Worm (Caenorhabditis elegans): ENCODE measurements around the gene clec-230.

clec-230 gene

DNA sequence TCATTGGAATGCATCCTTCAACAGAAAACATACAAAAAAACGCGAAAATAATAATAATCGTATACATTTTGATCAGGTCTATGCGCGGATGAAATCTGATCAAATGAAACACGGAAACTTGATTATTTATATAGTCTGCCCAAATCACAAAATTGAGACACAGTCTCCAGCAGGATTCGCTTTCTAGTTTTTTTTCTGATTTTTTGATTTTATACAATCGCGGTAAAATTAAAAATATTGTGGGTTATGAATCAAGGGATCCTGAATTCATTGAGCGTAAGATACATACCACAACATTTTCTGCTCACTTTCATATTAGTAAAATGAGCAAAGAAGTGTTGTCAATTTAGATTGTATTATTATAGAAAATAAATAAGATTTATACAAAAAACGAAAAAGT lies at the start of gene clec-230:
TSS of gene clec-230 (minus strand) at position 101 of the 400 bp plus-strand sequence.
- TF ChIP-seq lin-32 (GFP tag; optimal IDR thresholded peaks at IDR 0.05) (no peak), hlh-1 (tag; optimal IDR thresholded peaks at IDR 0.05) (no peak), zip-8 (tag; optimal IDR thresholded peaks at IDR 0.05) (no peak), ceh-83 (GFP tag; optimal IDR thresholded peaks at IDR 0.05) (no peak), elt-1 (tag; optimal IDR thresholded peaks at IDR 0.05; ENCODE audit: borderline replicate concordance, insufficient read depth) (no peak), sem-2 (GFP tag; optimal IDR thresholded peaks at IDR 0.05) (no peak), nhr-28 (tag; optimal IDR thresholded peaks at IDR 0.05) (no peak), ham-2 (GFP tag; optimal IDR thresholded peaks at IDR 0.05) (no peak), mab-5 (tag; optimal IDR thresholded peaks at IDR 0.05) (no peak), bed-3 (GFP tag; optimal IDR thresholded peaks at IDR 0.05) (no peak), flh-1 (GFP tag; optimal IDR thresholded peaks at IDR 0.05) (no peak), unc-120 (tag; optimal IDR thresholded peaks at IDR 0.05; ENCODE audit: poor library complexity, severe bottlenecking) (no peak), mep-1 (tag; optimal IDR thresholded peaks at IDR 0.05) (no peak), sptf-1 (tag; optimal IDR thresholded peaks at IDR 0.05) (no peak), unc-62 (GFP tag; optimal IDR thresholded peaks at IDR 0.05) (no peak), blmp-1 (tag; optimal IDR thresholded peaks at IDR 0.05) (no peak)

DNA sequence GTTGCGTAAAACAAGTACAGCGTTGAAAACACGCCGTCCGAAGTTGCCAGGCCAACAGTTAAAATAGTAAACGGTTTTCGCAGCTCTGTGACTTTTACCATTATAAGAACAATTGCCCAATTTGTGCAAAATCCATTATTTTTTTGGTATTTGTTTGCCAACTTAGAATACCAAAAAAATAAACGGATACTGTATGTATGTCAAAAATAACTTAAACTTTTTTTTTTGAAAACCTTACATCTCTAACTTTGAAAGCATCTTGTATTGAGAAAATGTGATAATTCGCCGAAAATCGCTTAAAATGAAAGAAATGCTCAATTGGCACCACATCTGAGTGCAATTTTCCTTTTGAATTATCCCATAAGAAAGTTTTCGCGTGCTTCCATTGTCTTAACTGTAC lies 49.8 kb upstream of the clec-230 start, which contains the start of gene fbxa-199:
TSS of gene fbxa-199 (minus strand) at position 101 of the 400 bp plus-strand sequence.
- TF ChIP-seq nhr-28 (tag; optimal IDR thresholded peaks at IDR 0.05) (no peak), unc-120 (tag; optimal IDR thresholded peaks at IDR 0.05; ENCODE audit: poor library complexity, severe bottlenecking) (no peak), ces-1 (GFP tag; optimal IDR thresholded peaks at IDR 0.05) (no peak), lin-32 (GFP tag; optimal IDR thresholded peaks at IDR 0.05) (no peak)

DNA sequence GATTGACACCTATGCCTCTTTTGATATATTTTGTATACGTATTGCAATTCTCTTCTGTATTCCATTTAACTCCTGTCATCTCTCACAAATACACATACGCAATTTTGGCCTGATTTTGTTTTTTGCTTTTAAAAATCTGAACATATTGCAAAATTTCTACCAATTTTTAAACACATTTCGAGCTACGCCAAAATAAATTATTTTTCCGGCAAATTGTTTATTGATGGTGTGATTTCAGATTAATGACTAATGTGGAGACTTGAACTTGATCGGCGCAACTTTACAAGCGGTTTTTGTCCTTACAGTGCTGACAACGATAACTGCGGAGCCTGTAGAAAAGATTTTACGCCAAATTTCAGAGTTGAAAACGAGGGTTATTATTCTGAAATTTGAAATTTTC lies 48.2 kb upstream of the clec-230 start:
- TF ChIP-seq nhr-2 (tag; optimal IDR thresholded peaks at IDR 0.05): no peak
- no peak for TF ChIP-seq ham-2 (GFP tag; optimal IDR thresholded peaks at IDR 0.05)
- no peak for TF ChIP-seq lin-32 (GFP tag; optimal IDR thresholded peaks at IDR 0.05)
- no peak for TF ChIP-seq nhr-28 (tag; optimal IDR thresholded peaks at IDR 0.05)
- TF ChIP-seq blmp-1 (tag; optimal IDR thresholded peaks at IDR 0.05): no peak
- TF ChIP-seq nhr-237 (tag; optimal IDR thresholded peaks at IDR 0.05): no peak

DNA sequence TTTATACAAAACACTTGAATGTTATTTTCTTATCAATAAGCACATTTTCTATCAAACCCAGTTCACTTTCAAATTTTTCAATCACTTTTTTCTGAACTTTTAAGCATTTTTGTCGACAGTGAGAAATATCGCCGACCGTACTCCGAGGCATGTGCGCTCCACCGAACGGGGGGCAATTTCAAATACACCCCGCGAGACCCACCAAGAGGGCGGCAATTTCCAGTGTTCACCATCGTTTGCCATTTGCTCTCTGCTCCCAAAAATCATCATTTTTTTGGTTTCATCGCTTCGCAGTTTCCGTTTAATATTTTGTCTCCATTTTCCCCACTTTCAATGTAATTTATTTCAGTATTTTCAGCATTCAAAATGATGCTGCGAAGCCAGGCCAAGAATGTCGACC lies 46.4 kb upstream of the clec-230 start, which contains the start of gene cyb-3:
TSS of gene cyb-3 (plus strand) at position 350 of the 400 bp plus-strand sequence.
- no peak for TF ChIP-seq unc-120 (tag; optimal IDR thresholded peaks at IDR 0.05; ENCODE audit: poor library complexity, severe bottlenecking)
- TF ChIP-seq elt-1 (tag; optimal IDR thresholded peaks at IDR 0.05; ENCODE audit: borderline replicate concordance, insufficient read depth): no peak
- peak; percentile 57 for TF ChIP-seq lsy-2 (tag; optimal IDR thresholded peaks at IDR 0.05)
- TF ChIP-seq flh-1 (GFP tag; optimal IDR thresholded peaks at IDR 0.05): no peak
- no peak for TF ChIP-seq bed-3 (GFP tag; optimal IDR thresholded peaks at IDR 0.05)

DNA sequence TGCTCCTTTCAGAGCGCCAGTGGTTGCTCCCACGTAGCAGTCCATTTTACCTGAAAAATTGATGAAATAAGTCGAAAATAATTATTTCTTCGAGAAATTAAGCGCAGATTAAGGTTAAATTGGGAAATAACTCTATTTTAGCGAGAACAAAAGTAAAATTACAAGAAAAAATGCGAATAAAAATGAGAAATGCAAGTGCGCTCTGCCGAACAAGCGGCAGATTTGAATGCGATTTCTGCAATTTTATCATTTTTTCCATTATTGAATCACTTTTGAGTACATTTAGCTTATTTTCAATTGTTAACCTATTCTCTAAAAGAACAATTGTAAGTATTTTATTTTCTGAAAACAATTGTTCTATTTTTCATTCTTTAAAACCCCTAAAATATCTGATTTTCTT lies 46.0 kb upstream of the clec-230 start, which contains the start of gene T06E6.1:
TSS of gene T06E6.1 (minus strand) at position 56 of the 400 bp plus-strand sequence.
- TF ChIP-seq mab-5 (tag; optimal IDR thresholded peaks at IDR 0.05): no peak
- no peak for TF ChIP-seq elt-1 (tag; optimal IDR thresholded peaks at IDR 0.05; ENCODE audit: borderline replicate concordance, insufficient read depth)
- no peak for TF ChIP-seq mls-2 (tag; optimal IDR thresholded peaks at IDR 0.05)
- TF ChIP-seq bed-3 (GFP tag; optimal IDR thresholded peaks at IDR 0.05): no peak
- no peak for TF ChIP-seq flh-1 (GFP tag; optimal IDR thresholded peaks at IDR 0.05)
- no peak for TF ChIP-seq snpc-4 (tag; optimal IDR thresholded peaks at IDR 0.05)
- TF ChIP-seq ces-1 (GFP tag; optimal IDR thresholded peaks at IDR 0.05): no peak
- no peak for TF ChIP-seq ceh-39 (tag; optimal IDR thresholded peaks at IDR 0.05)

DNA sequence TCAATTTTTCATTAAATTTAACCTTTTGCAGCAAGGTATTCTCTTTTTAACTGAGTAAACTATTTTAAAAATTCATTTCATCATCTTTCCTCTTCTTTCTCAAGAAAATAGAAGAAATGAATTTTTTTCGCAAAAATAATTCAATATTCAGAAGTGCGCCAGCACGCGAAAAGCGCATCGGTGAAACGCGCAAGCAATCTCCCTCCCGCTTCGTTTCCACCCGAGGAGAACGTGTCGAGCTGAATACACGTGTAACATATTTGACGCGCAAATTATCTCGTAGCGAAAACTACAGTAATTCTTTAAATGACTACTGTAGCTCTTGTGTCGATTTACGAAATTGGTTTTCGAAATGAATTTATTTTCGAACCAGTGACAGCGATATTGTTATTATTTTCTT lies 43.1 kb upstream of the clec-230 start:
- TF ChIP-seq drap-1 (GFP tag; optimal IDR thresholded peaks at IDR 0.05) (no peak), nhr-76 (tag; optimal IDR thresholded peaks at IDR 0.05) (no peak), unc-62 (GFP tag; optimal IDR thresholded peaks at IDR 0.05) (no peak), lsy-2 (tag; optimal IDR thresholded peaks at IDR 0.05) (no peak), zip-8 (tag; optimal IDR thresholded peaks at IDR 0.05) (no peak), elt-1 (tag; optimal IDR thresholded peaks at IDR 0.05; ENCODE audit: borderline replicate concordance, insufficient read depth) (no peak), nhr-28 (tag; optimal IDR thresholded peaks at IDR 0.05) (no peak), ztf-11 (tag; optimal IDR thresholded peaks at IDR 0.05) (no peak), mls-2 (tag; optimal IDR thresholded peaks at IDR 0.05) (no peak), cnd-1 (tag; optimal IDR thresholded peaks at IDR 0.05) (no peak), sem-2 (GFP tag; optimal IDR thresholded peaks at IDR 0.05) (no peak), ces-1 (GFP tag; optimal IDR thresholded peaks at IDR 0.05) (no peak), M03D4.4 (tag; optimal IDR thresholded peaks at IDR 0.05) (no peak), unc-39 (tag; optimal IDR thresholded peaks at IDR 0.05) (no peak), nhr-237 (tag; optimal IDR thresholded peaks at IDR 0.05) (no peak), lin-32 (GFP tag; optimal IDR thresholded peaks at IDR 0.05) (no peak), mab-5 (tag; optimal IDR thresholded peaks at IDR 0.05) (no peak), ceh-39 (tag; optimal IDR thresholded peaks at IDR 0.05) (no peak)

Data from whole organism, mixed stage, embryonic.